Fruit fly (Drosophila melanogaster) whole organism, embryonic: ENCODE measurements around the gene Sgp.
A peak's percentile ranks its signal among the peaks of the same experiment; 100 is the strongest.

Experiments
- ATbp ChIP-seq: fragments of 200-800 bp; sonication (Bioruptor generic); optimal IDR thresholded peaks from 2 replicates; lab custom pipeline; 2017; ENCODE audit warnings: missing biosample characterization, mild to moderate bottlenecking, missing genetic modification characterization, missing genetic modification reagents
- Atf3 ChIP-seq: fragments of 200-800 bp; sonication (Bioruptor generic); optimal IDR thresholded peaks from 3 replicates; lab custom pipeline; 2016; ENCODE audit warnings: missing biosample characterization, missing genetic modification characterization
- CG10209 ChIP-seq: fragments of 200-800 bp; sonication (Bioruptor generic); optimal IDR thresholded peaks from 3 replicates; lab custom pipeline; 2017; ENCODE audit warnings: missing biosample characterization, mild to moderate bottlenecking, missing genetic modification characterization, missing genetic modification reagents
- CG10543 ChIP-seq: fragments of 200-800 bp; sonication (Bioruptor generic); optimal IDR thresholded peaks from 3 replicates; lab custom pipeline; 2017; ENCODE audit warnings: missing biosample characterization, mild to moderate bottlenecking, missing genetic modification characterization, moderate library complexity
- CG11247 ChIP-seq: fragments of 200-800 bp; sonication (Bioruptor generic); IDR thresholded peaks from 2 replicates; pipeline ENCODE4 v1.3.6; 2022; ENCODE audit warnings: missing biosample characterization, missing genetic modification characterization
- CG11560 ChIP-seq: fragments of 200-800 bp; sonication (Bioruptor generic); IDR thresholded peaks from 3 replicates; pipeline ENCODE4 v1.3.6; 2022; ENCODE audit warnings: missing biosample characterization, missing genetic modification characterization
- CG12155 ChIP-seq: fragments of 200-800 bp; sonication (Bioruptor generic); optimal IDR thresholded peaks from 3 replicates; lab custom pipeline; 2016; ENCODE audit warnings: missing biosample characterization, missing genetic modification characterization
- CG13296 ChIP-seq: fragments of 200-800 bp; sonication (Bioruptor generic); optimal IDR thresholded peaks from 3 replicates; lab custom pipeline; 2018; ENCODE audit warnings: missing biosample characterization, mild to moderate bottlenecking, missing genetic modification characterization
- CG14667 ChIP-seq: fragments of 200-800 bp; sonication (Bioruptor generic); IDR thresholded peaks from 2 replicates; pipeline ENCODE4 v1.3.6; 2022; ENCODE audit warnings: missing biosample characterization, missing genetic modification characterization
- CG1529 ChIP-seq: fragments of 200-800 bp; sonication (Bioruptor generic); optimal IDR thresholded peaks from 3 replicates; lab custom pipeline; 2018; ENCODE audit warnings: missing biosample characterization, missing genetic modification characterization
- CG1603 ChIP-seq: fragments of 200-800 bp; sonication (Bioruptor generic); optimal IDR thresholded peaks from 2 replicates; lab custom pipeline; 2019; ENCODE audit warnings: missing biosample characterization, mild to moderate bottlenecking, missing genetic modification characterization, moderate library complexity
- CG16779 ChIP-seq: fragments of 200-800 bp; sonication (Bioruptor generic); IDR thresholded peaks from 2 replicates; pipeline ENCODE4 v1.3.6; 2022; ENCODE audit warnings: missing biosample characterization, missing genetic modification characterization
- CG16813 ChIP-seq: fragments of 200-800 bp; sonication (Bioruptor generic); IDR thresholded peaks from 3 replicates; pipeline ENCODE4 v1.3.6; 2022; ENCODE audit warnings: missing biosample characterization, missing genetic modification characterization; ENCODE audit not compliant: partially characterized antibody
- CG2202 ChIP-seq: fragments of 200-800 bp; sonication (Bioruptor generic); optimal IDR thresholded peaks from 2 replicates; lab custom pipeline; 2018; ENCODE audit warnings: missing biosample characterization, mild to moderate bottlenecking, missing genetic modification characterization
- CG3726 ChIP-seq: fragments of 200-800 bp; sonication (Bioruptor generic); IDR thresholded peaks from 3 replicates; pipeline ENCODE4, ENCODE4 v1.3.6; 2022; ENCODE audit warnings: missing biosample characterization, missing genetic modification characterization
- CG4707 ChIP-seq: fragments of 200-800 bp; sonication (Bioruptor generic); optimal IDR thresholded peaks from 2 replicates; lab custom pipeline; 2018; ENCODE audit warnings: missing biosample characterization, mild to moderate bottlenecking, missing genetic modification characterization, moderate library complexity
- CG5953 ChIP-seq: fragments of 200-800 bp; sonication (Bioruptor generic); IDR thresholded peaks from 2 replicates; pipeline ENCODE4 v1.3.6; 2022; ENCODE audit warnings: missing biosample characterization, missing genetic modification characterization
- CG6272 ChIP-seq: fragments of 200-800 bp; sonication (Bioruptor generic); IDR thresholded peaks from 2 replicates; pipeline ENCODE4 v1.3.6; 2022; ENCODE audit warnings: missing biosample characterization, missing genetic modification characterization
- CG6689 ChIP-seq: fragments of 200-800 bp; sonication (Bioruptor generic); IDR thresholded peaks from 2 replicates; pipeline ENCODE4 v1.3.6; 2022; ENCODE audit warnings: missing biosample characterization, missing genetic modification characterization
- CG8478 ChIP-seq: fragments of >200 bp; optimal IDR thresholded peaks from 2 replicates; lab custom pipeline; 2018
- ERR ChIP-seq: fragments of 200-800 bp; sonication (Bioruptor generic); optimal IDR thresholded peaks from 2 replicates; lab custom pipeline; 2016; ENCODE audit warnings: missing biosample characterization, missing genetic modification characterization
- Fer1 ChIP-seq: fragments of 200-800 bp; sonication (Bioruptor generic); optimal IDR thresholded peaks from 2 replicates; lab custom pipeline; 2017; ENCODE audit warnings: missing biosample characterization, mild to moderate bottlenecking, missing genetic modification characterization
- GATAe ChIP-seq: fragments of 200-800 bp; sonication (Bioruptor generic); conservative IDR thresholded peaks from 2 replicates; pipeline ENCODE4 v1.3.6; 2022; ENCODE audit warnings: missing biosample characterization, missing genetic modification characterization
- HHEX ChIP-seq: fragments of 200-800 bp; sonication (Bioruptor generic); optimal IDR thresholded peaks from 3 replicates; lab custom pipeline; 2017; ENCODE audit warnings: missing biosample characterization, mild to moderate bottlenecking, missing genetic modification characterization, missing genetic modification reagents
- Hr78 ChIP-seq, 2 experiments: fragments of 200-800 bp in 1 of 2; fragments of >200 bp in 1 of 2; sonication (Bioruptor generic) in 1 of 2; optimal IDR thresholded peaks; 2 replicates each; lab custom pipeline; 2017 to 2019; ENCODE audit warnings: missing biosample characterization in 2 of 2, missing genetic modification characterization in 2 of 2, mild to moderate bottlenecking in 1 of 2, moderate library complexity in 1 of 2
- Lim3 ChIP-seq: fragments of 200-800 bp; sonication (Bioruptor generic); IDR thresholded peaks from 2 replicates; pipeline ENCODE4 v1.3.6; 2022; ENCODE audit warnings: missing biosample characterization, missing genetic modification characterization
- Myb ChIP-seq: fragments of 200-800 bp; sonication (Bioruptor generic); optimal IDR thresholded peaks from 2 replicates; lab custom pipeline; 2016; ENCODE audit warnings: missing biosample characterization, missing genetic modification characterization
- NC2β ChIP-seq: fragments of 200-800 bp; sonication (Bioruptor generic); optimal IDR thresholded peaks from 2 replicates; lab custom pipeline; 2016; ENCODE audit warnings: missing biosample characterization, missing genetic modification characterization
- Nf-YB ChIP-seq: fragments of 200-800 bp; sonication (Bioruptor generic); optimal IDR thresholded peaks from 3 replicates; lab custom pipeline; 2019; ENCODE audit warnings: missing biosample characterization, mild to moderate bottlenecking, missing genetic modification characterization, moderate library complexity
- Sox100B ChIP-seq: fragments of 200-800 bp; sonication (Bioruptor generic); optimal IDR thresholded peaks from 3 replicates; lab custom pipeline; 2018; ENCODE audit warnings: missing biosample characterization, mild to moderate bottlenecking, missing genetic modification characterization
- Sry-δ ChIP-seq: fragments of 200-800 bp; sonication (Bioruptor generic); optimal IDR thresholded peaks from 2 replicates; lab custom pipeline; 2016; ENCODE audit warnings: missing biosample characterization, missing genetic modification characterization
- Ssrp ChIP-seq: fragments of 200-800 bp; sonication (Bioruptor generic); optimal IDR thresholded peaks from 2 replicates; lab custom pipeline; 2018; ENCODE audit warnings: missing biosample characterization, mild to moderate bottlenecking, missing genetic modification characterization, moderate library complexity
- Xrp1 ChIP-seq: fragments of 200-800 bp; sonication (Bioruptor generic); IDR thresholded peaks from 2 replicates; pipeline ENCODE4 v1.3.6; 2022; ENCODE audit warnings: missing biosample characterization, missing genetic modification characterization
- YL-1 ChIP-seq: fragments of 200-800 bp; sonication (Bioruptor generic); optimal IDR thresholded peaks from 3 replicates; lab custom pipeline; 2017; ENCODE audit warnings: missing biosample characterization, mild to moderate bottlenecking, missing genetic modification characterization
- bowl ChIP-seq: fragments of 200-800 bp; sonication (Bioruptor generic); IDR thresholded peaks from 2 replicates; pipeline ENCODE4 v1.3.6; 2022; ENCODE audit warnings: missing biosample characterization, missing genetic modification characterization
- cad ChIP-seq: fragments of >200 bp; optimal IDR thresholded peaks from 2 replicates; lab custom pipeline; 2017; ENCODE audit warnings: missing biosample characterization, missing genetic modification characterization
- chm ChIP-seq: fragments of 200-800 bp; sonication (Bioruptor generic); IDR thresholded peaks from 2 replicates; pipeline ENCODE4 v1.3.6; 2022; ENCODE audit warnings: missing biosample characterization, missing genetic modification characterization
- dysf ChIP-seq: fragments of 200-800 bp; sonication (Bioruptor generic); IDR thresholded peaks from 3 replicates; pipeline ENCODE4 v1.3.6; 2022; ENCODE audit warnings: missing biosample characterization, missing genetic modification characterization
- ewg ChIP-seq: fragments of 200-800 bp; sonication (Bioruptor generic); optimal IDR thresholded peaks from 3 replicates; lab custom pipeline; 2017; ENCODE audit warnings: mild to moderate bottlenecking, missing biosample characterization, missing genetic modification reagents, missing genetic modification characterization
- grn ChIP-seq: fragments of 200-800 bp; sonication (Bioruptor generic); optimal IDR thresholded peaks from 3 replicates; lab custom pipeline; 2017; ENCODE audit warnings: missing biosample characterization, missing genetic modification characterization
- gsb ChIP-seq: fragments of 200-800 bp; sonication (Bioruptor generic); IDR thresholded peaks from 2 replicates; pipeline ENCODE4 v1.3.6; 2022; ENCODE audit warnings: missing biosample characterization, missing genetic modification characterization
- ind ChIP-seq: fragments of 200-800 bp; sonication (Bioruptor generic); optimal IDR thresholded peaks from 3 replicates; lab custom pipeline; 2016; ENCODE audit warnings: missing biosample characterization, missing genetic modification characterization
- inv ChIP-seq: fragments of 200-800 bp; sonication (Bioruptor generic); IDR thresholded peaks from 2 replicates; pipeline ENCODE4 v1.3.6; 2022; ENCODE audit warnings: missing biosample characterization, missing genetic modification characterization; ENCODE audit not compliant: partially characterized antibody
- mam ChIP-seq: fragments of 200-800 bp; sonication (Bioruptor generic); optimal IDR thresholded peaks from 3 replicates; lab custom pipeline; 2016; ENCODE audit warnings: missing biosample characterization, missing genetic modification characterization
- pb ChIP-seq: fragments of 200-800 bp; sonication (Bioruptor generic); optimal IDR thresholded peaks from 3 replicates; lab custom pipeline; 2016; ENCODE audit warnings: missing biosample characterization, missing genetic modification characterization
- pho ChIP-seq: fragments of 200-800 bp; sonication (Bioruptor generic); optimal IDR thresholded peaks from 2 replicates; lab custom pipeline; 2016; ENCODE audit warnings: missing biosample characterization, missing genetic modification characterization
- phol ChIP-seq: fragments of 200-800 bp; sonication (Bioruptor generic); optimal IDR thresholded peaks from 3 replicates; lab custom pipeline; 2018; ENCODE audit warnings: missing biosample characterization, mild to moderate bottlenecking, missing genetic modification characterization, moderate library complexity
- sc ChIP-seq, 3 experiments: fragments of >200 bp in 2 of 3; fragments of 200-800 bp in 1 of 3; sonication (Bioruptor generic) in 1 of 3; optimal IDR thresholded peaks; 2 replicates in 2 of 3; 3 replicates in 1 of 3; lab custom pipeline; 2017; ENCODE audit warnings: mild to moderate bottlenecking in 1 of 3, missing biosample characterization in 1 of 3, missing genetic modification characterization in 1 of 3, missing genetic modification reagents in 1 of 3
- scrt ChIP-seq: fragments of 200-800 bp; sonication (Bioruptor generic); optimal IDR thresholded peaks from 2 replicates; lab custom pipeline; 2018; ENCODE audit warnings: missing biosample characterization, mild to moderate bottlenecking, missing genetic modification characterization, moderate library complexity
- so ChIP-seq: fragments of 200-800 bp; sonication (Bioruptor generic); IDR thresholded peaks from 3 replicates; pipeline ENCODE4 v1.3.6; 2022; ENCODE audit warnings: missing biosample characterization, missing genetic modification characterization
- toy ChIP-seq: fragments of 200-800 bp; sonication (Bioruptor generic); IDR thresholded peaks from 2 replicates; pipeline ENCODE4 v1.3.6; 2022; ENCODE audit warnings: missing biosample characterization, missing genetic modification characterization
- twi ChIP-seq: fragments of 200-800 bp; optimal IDR thresholded peaks from 2 replicates; lab custom pipeline; 2019; ENCODE audit warnings: missing biosample characterization, mild to moderate bottlenecking, missing genetic modification characterization, moderate library complexity

Gene Sgp

DNA sequence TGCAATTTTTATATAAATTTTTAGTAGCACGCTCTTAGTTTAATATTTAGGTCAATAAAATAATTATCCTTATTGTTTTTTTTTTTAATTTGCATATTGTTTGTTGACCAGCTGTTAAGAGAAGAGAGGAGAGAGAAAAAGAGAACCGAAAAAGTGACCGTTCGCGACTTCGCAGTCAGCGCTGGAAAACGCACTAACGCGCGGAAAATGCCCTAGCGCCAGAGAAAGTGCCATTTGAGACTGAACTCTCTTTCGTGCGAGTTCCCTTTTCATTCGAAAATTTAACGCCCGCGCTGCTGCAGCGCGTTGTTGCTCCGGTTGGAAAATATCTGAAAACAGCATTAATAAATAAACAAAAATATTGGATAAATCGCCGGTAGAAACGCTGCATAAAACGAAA lies 23.6 kb downstream of the Sgp start (continued):
- TF ChIP-seq Sox100B, result no peak
- no peak for TF ChIP-seq Xrp1 (GFP tag; lab: Robert Waterston, UW)
- no peak for TF ChIP-seq Atf3 (GFP tag; lab: Kevin White, UChicago)
- no peak for TF ChIP-seq gsb (GFP tag; lab: Robert Waterston, UW)
- TF ChIP-seq cad, result no peak
- no peak for TF ChIP-seq CG4707
- no peak for TF ChIP-seq CG11247 (GFP tag; lab: Robert Waterston, UW)
- TF ChIP-seq toy (GFP tag; lab: Robert Waterston, UW), result no peak
- no peak for TF ChIP-seq CG16779 (GFP tag; lab: Robert Waterston, UW)
- no peak for TF ChIP-seq sc (optimal IDR thresholded peaks at IDR 0.05; lab: Kevin White, UChicago)
- no peak for TF ChIP-seq sc (GFP tag; optimal IDR thresholded peaks at IDR 0.05; lab: Kevin White, UChicago)
- no peak for TF ChIP-seq CG10543 (GFP tag; lab: Kevin White, UChicago)
- TF ChIP-seq chm, result peak; percentile 86
- TF ChIP-seq pb (GFP tag; lab: Kevin White, UChicago), result no peak
- no peak for TF ChIP-seq Sry-δ (GFP tag; lab: Kevin White, UChicago)
- no peak for TF ChIP-seq ERR (GFP tag; lab: Kevin White, UChicago)
- TF ChIP-seq CG5953 (GFP tag; lab: Robert Waterston, UW), result no peak
- no peak for TF ChIP-seq dysf (GFP tag; lab: Robert Waterston, UW)
- peak; percentile 43 for TF ChIP-seq NC2β
- TF ChIP-seq twi (tag; lab: Kevin White, UChicago), result no peak
- TF ChIP-seq CG3726 (GFP tag; lab: Robert Waterston, UW), result no peak
- TF ChIP-seq CG6272 (GFP tag; lab: Robert Waterston, UW), result no peak
- peak; percentile 38 for TF ChIP-seq ewg (GFP tag; lab: Kevin White, UChicago)
- TF ChIP-seq Fer1 (GFP tag; lab: Kevin White, UChicago), result peak; percentile 14
- TF ChIP-seq CG1603 (tag; lab: Kevin White, UChicago), result peak; percentile 55
- TF ChIP-seq ATbp (GFP tag; lab: Kevin White, UChicago), result no peak
- no peak for TF ChIP-seq grn
- no peak for TF ChIP-seq ind (GFP tag; lab: Kevin White, UChicago)
- no peak for TF ChIP-seq mam (GFP tag; lab: Kevin White, UChicago)
- TF ChIP-seq CG10209 (GFP tag; lab: Kevin White, UChicago), result no peak
- TF ChIP-seq phol, result no peak
- no peak for TF ChIP-seq Lim3 (GFP tag; lab: Robert Waterston, UW)
- no peak for TF ChIP-seq YL-1 (GFP tag; lab: Kevin White, UChicago)
- no peak for TF ChIP-seq GATAe (GFP tag; lab: Robert Waterston, UW)
- TF ChIP-seq Nf-YB (GFP tag; lab: Kevin White, UChicago), result no peak
- TF ChIP-seq CG8478 (lab: Kevin White, UChicago), result no peak
- TF ChIP-seq CG11560 (tag; lab: Robert Waterston, UW), result no peak
- TF ChIP-seq inv (GFP tag; lab: Robert Waterston, UW), result no peak
- no peak for TF ChIP-seq CG6689 (GFP tag; lab: Robert Waterston, UW)
- no peak for TF ChIP-seq CG14667 (GFP tag; lab: Robert Waterston, UW)
- no peak for TF ChIP-seq Ssrp (tag; lab: Kevin White, UChicago)
- TF ChIP-seq scrt, result no peak
- TF ChIP-seq CG1529 (GFP tag; lab: Kevin White, UChicago), result no peak
- TF ChIP-seq CG13296 (GFP tag; lab: Kevin White, UChicago), result no peak
- TF ChIP-seq Hr78 (GFP tag; optimal IDR thresholded peaks at IDR 0.05; lab: Kevin White, UChicago), result no peak
- no peak for TF ChIP-seq pho (GFP tag; lab: Kevin White, UChicago)
- no peak for TF ChIP-seq bowl (GFP tag; lab: Robert Waterston, UW)
- TF ChIP-seq CG2202 (tag; lab: Kevin White, UChicago), result peak; percentile 14
- no peak; the same call in 2 of the 3 replicates for TF ChIP-seq CG16813 (GFP tag; lab: Robert Waterston, UW)
- TF ChIP-seq HHEX (GFP tag; lab: Kevin White, UChicago), result no peak
- TF ChIP-seq CG12155 (GFP tag; lab: Kevin White, UChicago), result no peak
- no peak for TF ChIP-seq so
- TF ChIP-seq Myb (GFP tag; lab: Kevin White, UChicago), result peak; percentile 1
